3 fruit fly cellular contexts compared by ENCODE assay signal in the genomic region with DNA sequence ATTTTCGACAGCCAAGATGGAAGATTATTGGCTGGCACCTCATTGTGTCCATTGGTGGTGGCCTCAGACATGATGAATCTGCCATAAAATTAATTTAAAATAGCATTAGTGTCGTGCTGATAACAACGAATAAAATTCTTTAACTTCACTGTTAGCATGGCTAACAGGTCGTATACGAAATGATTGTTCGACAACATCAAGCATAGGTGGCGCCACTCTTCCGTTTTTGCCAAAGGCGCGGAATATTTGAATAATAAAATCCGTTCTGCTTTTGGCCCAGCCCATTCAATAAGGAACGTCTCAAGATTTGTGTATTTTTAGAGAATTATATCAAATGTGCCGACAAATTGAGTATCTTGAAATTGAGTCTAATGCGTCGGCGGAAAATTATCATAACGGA.
A peak's percentile ranks its signal among the peaks of the same experiment; 100 is the strongest.
TF ChIP-seq lines count a peak whose summit lies in the region.

No protein-coding gene starts in this region.

- TF ChIP-seq CTCF in S2 (optimal IDR thresholded peaks at IDR 0.05; lab: Kevin White, UChicago), result peak; percentile 69 to 78
- peak; percentile 89 for TF ChIP-seq CTCF in whole organism, embryonic (GFP tag; optimal IDR thresholded peaks at IDR 0.05; lab: Kevin White, UChicago)

TF ChIP-seq in whole organism, adult, 20 proteins besides CTCF, POLR2A, EP300 and RAD21:
- TF ChIP-seq bab1 (GFP tag; optimal IDR thresholded peaks at IDR 0.05; lab: Kevin White, UChicago), result no peak
- TF ChIP-seq Clk (GFP tag; optimal IDR thresholded peaks at IDR 0.05; lab: Kevin White, UChicago), result no peak
- TF ChIP-seq ovo (GFP tag; optimal IDR thresholded peaks at IDR 0.05; lab: Kevin White, UChicago), result no peak
- peak; percentile 26 for TF ChIP-seq toe (GFP tag; optimal IDR thresholded peaks at IDR 0.05; lab: Kevin White, UChicago)
TF ChIP-seq in whole organism, adult: peak in this region for 1.

TF ChIP-seq in whole organism, embryonic, 481 proteins besides CTCF, POLR2A, EP300 and RAD21:
- no peak for TF ChIP-seq bowl (GFP tag; IDR thresholded peaks at IDR 0.05; lab: Robert Waterston, UW)
- TF ChIP-seq tna (GFP tag; IDR thresholded peaks at IDR 0.05; lab: Robert Waterston, UW; ENCODE audit: partially characterized antibody), result no peak
- no peak for TF ChIP-seq CG1024 (GFP tag; IDR thresholded peaks at IDR 0.05; lab: Robert Waterston, UW)
- no peak for TF ChIP-seq C15 (GFP tag; IDR thresholded peaks at IDR 0.05; lab: Robert Waterston, UW)
- peak; percentile 26 for TF ChIP-seq lab (GFP tag; optimal IDR thresholded peaks at IDR 0.05; lab: Kevin White, UChicago)
- TF ChIP-seq CG8281 (tag; optimal IDR thresholded peaks at IDR 0.05; lab: Kevin White, UChicago), result no peak
- no peak for TF ChIP-seq CG9932 (GFP tag; IDR thresholded peaks at IDR 0.05; lab: Robert Waterston, UW)
- peak; percentile 11 for TF ChIP-seq CG1233 (GFP tag; optimal IDR thresholded peaks at IDR 0.05; lab: Kevin White, UChicago)
- peak; percentile 11 for TF ChIP-seq CG7839 (tag; optimal IDR thresholded peaks at IDR 0.05; lab: Kevin White, UChicago)
- TF ChIP-seq CG11398 (GFP tag; optimal IDR thresholded peaks at IDR 0.05; lab: Kevin White, UChicago), result no peak
- no peak for TF ChIP-seq Mad (GFP tag; optimal IDR thresholded peaks at IDR 0.05; lab: Kevin White, UChicago)
- no peak for TF ChIP-seq zen2 (GFP tag; IDR thresholded peaks at IDR 0.05; lab: Robert Waterston, UW; ENCODE audit: partially characterized antibody)
- peak; percentile 29 for TF ChIP-seq CG15514 (GFP tag; optimal IDR thresholded peaks at IDR 0.05; lab: Kevin White, UChicago)
- TF ChIP-seq Ets65A (GFP tag; lab: Kevin White, UChicago), result peak; percentile 43
- no peak for TF ChIP-seq Chrac-16 (GFP tag; optimal IDR thresholded peaks at IDR 0.05; lab: Kevin White, UChicago)
- no peak for TF ChIP-seq CG7928 (GFP tag; optimal IDR thresholded peaks at IDR 0.05; lab: Kevin White, UChicago)
- TF ChIP-seq CG32532 (GFP tag; IDR thresholded peaks at IDR 0.05; lab: Robert Waterston, UW), result no peak
- no peak for TF ChIP-seq Bteb2 (GFP tag; optimal IDR thresholded peaks at IDR 0.05; lab: Kevin White, UChicago)
- TF ChIP-seq dan (GFP tag; IDR thresholded peaks at IDR 0.05; lab: Robert Waterston, UW), result no peak
- no peak for TF ChIP-seq dimm (GFP tag; IDR thresholded peaks at IDR 0.05; lab: Robert Waterston, UW)
- no peak for TF ChIP-seq cwo (GFP tag; optimal IDR thresholded peaks at IDR 0.05; lab: Kevin White, UChicago)
- no peak for TF ChIP-seq CG10321 (GFP tag; IDR thresholded peaks at IDR 0.05; lab: Robert Waterston, UW)
- no peak for TF ChIP-seq gro (GFP tag; optimal IDR thresholded peaks at IDR 0.05; lab: Kevin White, UChicago)
- peak; percentile 49 for TF ChIP-seq mirr (GFP tag; optimal IDR thresholded peaks at IDR 0.05; lab: Kevin White, UChicago)
- TF ChIP-seq cato (GFP tag; optimal IDR thresholded peaks at IDR 0.05; lab: Kevin White, UChicago; ENCODE audit: borderline replicate concordance), result no peak
- no peak for TF ChIP-seq fd96Cb (tag; optimal IDR thresholded peaks at IDR 0.05; lab: Kevin White, UChicago)
- TF ChIP-seq CG7987 (GFP tag; optimal IDR thresholded peaks at IDR 0.05; lab: Kevin White, UChicago), result no peak
- no peak for TF ChIP-seq CG10654 (GFP tag; optimal IDR thresholded peaks at IDR 0.05; lab: Kevin White, UChicago)
- no peak for TF ChIP-seq CG5180 (GFP tag; optimal IDR thresholded peaks at IDR 0.05; lab: Kevin White, UChicago)
- TF ChIP-seq eyg (GFP tag; optimal IDR thresholded peaks at IDR 0.05; lab: Kevin White, UChicago), result no peak
- TF ChIP-seq E2f2 (GFP tag; IDR thresholded peaks at IDR 0.05; lab: Robert Waterston, UW), result peak; percentile 63
- TF ChIP-seq Dp (GFP tag; optimal IDR thresholded peaks at IDR 0.05; lab: Kevin White, UChicago), result peak; percentile 45
- no peak for TF ChIP-seq kni (GFP tag; optimal IDR thresholded peaks at IDR 0.05; lab: Kevin White, UChicago)
- TF ChIP-seq caup (GFP tag; optimal IDR thresholded peaks at IDR 0.05; lab: Kevin White, UChicago; ENCODE audit: severe bottlenecking), result peak; percentile 26
- TF ChIP-seq Meics (GFP tag; optimal IDR thresholded peaks at IDR 0.05; lab: Kevin White, UChicago), result peak; percentile 27
- TF ChIP-seq CG17385 (GFP tag; optimal IDR thresholded peaks at IDR 0.05; lab: Kevin White, UChicago), result no peak
- TF ChIP-seq NFAT (GFP tag; IDR thresholded peaks at IDR 0.05; lab: Robert Waterston, UW), result no peak
- no peak for TF ChIP-seq en (GFP tag; optimal IDR thresholded peaks at IDR 0.05; lab: Kevin White, UChicago)
- no peak for TF ChIP-seq CG7372 (GFP tag; IDR thresholded peaks at IDR 0.05; lab: Robert Waterston, UW)
- no peak for TF ChIP-seq CG15696 (tag; optimal IDR thresholded peaks at IDR 0.05; lab: Kevin White, UChicago)
- no peak for TF ChIP-seq tin (GFP tag; optimal IDR thresholded peaks at IDR 0.05; lab: Kevin White, UChicago)
- TF ChIP-seq peb (GFP tag; IDR thresholded peaks at IDR 0.05; lab: Robert Waterston, UW), result no peak
- no peak for TF ChIP-seq CG16863 (GFP tag; optimal IDR thresholded peaks at IDR 0.05; lab: Kevin White, UChicago)
- TF ChIP-seq mld (GFP tag; IDR thresholded peaks at IDR 0.05; lab: Robert Waterston, UW; ENCODE audit: partially characterized antibody), result no peak
- TF ChIP-seq scrt (GFP tag; optimal IDR thresholded peaks at IDR 0.05; lab: Kevin White, UChicago), result no peak
- TF ChIP-seq CG3281 (GFP tag; optimal IDR thresholded peaks at IDR 0.05; lab: Kevin White, UChicago), result peak; percentile 11
- TF ChIP-seq bcd (GFP tag; optimal IDR thresholded peaks at IDR 0.05; lab: Kevin White, UChicago), result peak; percentile 3
- peak; percentile 84 for TF ChIP-seq Dip2 (GFP tag; IDR thresholded peaks at IDR 0.05; lab: Robert Waterston, UW)
- TF ChIP-seq CG18262 (tag; optimal IDR thresholded peaks at IDR 0.05; lab: Kevin White, UChicago), result no peak
- TF ChIP-seq Ets97D (GFP tag; optimal IDR thresholded peaks at IDR 0.05; lab: Kevin White, UChicago), result peak; percentile 22
- TF ChIP-seq hb (GFP tag; IDR thresholded peaks at IDR 0.05; lab: Robert Waterston, UW; ENCODE audit: partially characterized antibody), result no peak
- TF ChIP-seq chif (GFP tag; optimal IDR thresholded peaks at IDR 0.05; lab: Kevin White, UChicago), result no peak
- no peak for TF ChIP-seq CG12659 (GFP tag; optimal IDR thresholded peaks at IDR 0.05; lab: Kevin White, UChicago)
- no peak for TF ChIP-seq CG9609 (GFP tag; optimal IDR thresholded peaks at IDR 0.05; lab: Kevin White, UChicago)
- peak; percentile 1 for TF ChIP-seq CG9437 (GFP tag; optimal IDR thresholded peaks at IDR 0.05; lab: Kevin White, UChicago)
- peak; percentile 23 for TF ChIP-seq CG13296 (GFP tag; optimal IDR thresholded peaks at IDR 0.05; lab: Kevin White, UChicago)
- TF ChIP-seq onecut (GFP tag; IDR thresholded peaks at IDR 0.05; lab: Robert Waterston, UW), result no peak
- TF ChIP-seq luna (GFP tag; optimal IDR thresholded peaks at IDR 0.05; lab: Kevin White, UChicago), result no peak
- no peak for TF ChIP-seq run (tag; optimal IDR thresholded peaks at IDR 0.05; lab: Kevin White, UChicago)
- TF ChIP-seq Aef1 (GFP tag; IDR thresholded peaks at IDR 0.05; lab: Robert Waterston, UW), result no peak
- no peak for TF ChIP-seq bigmax (GFP tag; optimal IDR thresholded peaks at IDR 0.05; lab: Kevin White, UChicago)
- peak; percentile 70 for TF ChIP-seq Med (GFP tag; lab: Kevin White, UChicago)
- no peak for TF ChIP-seq CG3995 (GFP tag; optimal IDR thresholded peaks at IDR 0.05; lab: Kevin White, UChicago)
- TF ChIP-seq gfzf (GFP tag; optimal IDR thresholded peaks at IDR 0.05; lab: Kevin White, UChicago), result no peak
- no peak for TF ChIP-seq Atf-2 (GFP tag; optimal IDR thresholded peaks at IDR 0.05; lab: Kevin White, UChicago)
